Worm (Caenorhabditis elegans): ENCODE measurements around the gene T27A1.3.

DNA sequence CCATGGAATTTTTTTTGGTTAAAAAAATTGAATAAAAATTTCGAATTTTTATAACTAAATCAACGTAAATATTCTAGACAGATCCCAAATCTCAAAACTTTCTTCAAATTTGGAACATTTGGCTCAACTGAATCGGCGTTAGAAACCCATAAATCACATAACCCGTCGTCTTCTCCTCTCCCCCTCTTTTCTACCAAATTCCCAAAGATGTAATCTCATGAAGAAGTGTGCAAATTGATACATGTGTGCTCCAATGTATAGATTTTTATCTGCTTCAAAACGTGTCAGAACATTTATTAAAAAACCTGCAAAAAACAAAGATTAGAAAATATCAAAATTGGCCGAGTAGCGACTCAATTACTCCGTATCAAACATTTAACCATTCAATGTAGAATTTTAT is 22.7 kb upstream of the T27A1.3 start:
- TF ChIP-seq W03F9.2 (tag; optimal IDR thresholded peaks at IDR 0.05) (no peak), him-1 (tag; optimal IDR thresholded peaks at IDR 0.05) (no peak)
